Fruit fly (Drosophila melanogaster): ENCODE results near the gene CG14258.

The CG14258 gene

DNA sequence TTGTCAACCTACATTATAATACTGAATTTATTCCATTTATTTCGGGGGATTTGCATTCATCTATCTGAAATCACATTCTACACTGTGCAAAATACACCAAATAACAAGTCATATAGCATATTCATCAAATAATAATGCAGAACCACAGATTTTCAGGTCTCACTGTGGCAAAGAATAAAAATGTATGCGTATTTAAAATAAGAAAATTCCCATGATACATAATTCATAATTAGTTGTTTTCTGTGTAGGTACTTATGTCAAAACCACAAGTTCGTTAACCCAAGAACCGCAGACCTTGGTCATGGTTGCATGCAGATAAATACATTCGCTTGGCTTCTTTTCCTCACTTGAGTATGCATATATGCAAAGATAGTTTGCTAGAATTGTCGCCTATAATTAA, 680 bp upstream of the CG14258 start (continued):
- TF ChIP-seq CG10631 (GFP tag; optimal IDR thresholded peaks at IDR 0.05) (peak; percentile 32), CG7368 (GFP tag; optimal IDR thresholded peaks at IDR 0.05) (no peak), CG11762 (GFP tag; optimal IDR thresholded peaks at IDR 0.05; ENCODE audit: insufficient read depth) (no peak), net (GFP tag; optimal IDR thresholded peaks at IDR 0.05) (peak; percentile 5), eg (GFP tag; IDR thresholded peaks at IDR 0.05) (peak; percentile 53; the same call in 2 of the 3 replicates), Lpt (GFP tag; optimal IDR thresholded peaks at IDR 0.05) (no peak), CG31627 (GFP tag; optimal IDR thresholded peaks at IDR 0.05) (peak; percentile 18), salr (GFP tag; optimal IDR thresholded peaks at IDR 0.05) (no peak), dsx (GFP tag; optimal IDR thresholded peaks at IDR 0.05; ENCODE audit: poor library complexity, severe bottlenecking) (peak; percentile 20), Sox15 (GFP tag; optimal IDR thresholded peaks at IDR 0.05) (no peak), CG34406 (GFP tag; optimal IDR thresholded peaks at IDR 0.05) (no peak), fkh (GFP tag; optimal IDR thresholded peaks at IDR 0.05) (no peak), esn (GFP tag; optimal IDR thresholded peaks at IDR 0.05) (no peak), CG9139 (GFP tag; optimal IDR thresholded peaks at IDR 0.05) (no peak), Met (GFP tag; optimal IDR thresholded peaks at IDR 0.05) (peak; percentile 31), CG16779 (tag; optimal IDR thresholded peaks at IDR 0.05) (no peak), fd85E (GFP tag; optimal IDR thresholded peaks at IDR 0.05) (no peak), CG8632 (GFP tag; optimal IDR thresholded peaks at IDR 0.05) (no peak), CG4318 (GFP tag; optimal IDR thresholded peaks at IDR 0.05) (no peak), pdm3 (GFP tag; optimal IDR thresholded peaks at IDR 0.05) (peak; percentile 25), dac (GFP tag; optimal IDR thresholded peaks at IDR 0.05) (no peak), Hr4 (GFP tag; optimal IDR thresholded peaks at IDR 0.05) (peak; percentile 36), topi (GFP tag; optimal IDR thresholded peaks at IDR 0.05) (peak; percentile 30), lz (GFP tag; optimal IDR thresholded peaks at IDR 0.05) (peak; percentile 1), CG6163 (GFP tag; IDR thresholded peaks at IDR 0.05) (peak; percentile 79), CG1621 (tag; optimal IDR thresholded peaks at IDR 0.05) (peak; percentile 22), Eip93F (GFP tag; optimal IDR thresholded peaks at IDR 0.05) (no peak), Blimp-1 (GFP tag; optimal IDR thresholded peaks at IDR 0.05) (no peak), svp (GFP tag) (peak; percentile 68), acj6 (GFP tag; optimal IDR thresholded peaks at IDR 0.05) (peak; percentile 39), CG11294 (GFP tag; IDR thresholded peaks at IDR 0.05) (no peak), Eip78C (GFP tag) (peak; percentile 62), CG10669 (GFP tag; optimal IDR thresholded peaks at IDR 0.05) (peak; percentile 35), Hr38 (GFP tag; optimal IDR thresholded peaks at IDR 0.05) (no peak)

DNA sequence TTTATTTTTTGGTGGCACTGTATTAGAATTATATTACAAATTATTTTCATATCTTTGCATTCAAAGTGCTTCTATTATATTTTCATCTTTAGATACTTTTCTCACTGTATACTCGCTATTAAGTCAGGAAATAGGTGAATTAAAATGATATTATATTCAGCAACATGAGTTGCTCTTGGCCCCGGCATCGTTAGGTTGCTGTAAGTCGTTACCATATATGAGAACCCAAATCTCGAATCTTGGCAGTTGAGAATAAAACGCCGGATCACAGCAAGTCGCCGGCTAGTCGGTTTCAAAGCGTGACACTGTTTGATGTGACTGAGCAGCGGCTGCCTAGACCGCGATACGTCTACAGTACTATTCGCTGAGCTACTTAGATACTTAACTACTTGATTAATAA, 1.3 kb downstream of the CG14258 start, which contains the start of gene CG14259:
Gene CG14259, plus strand, starts transcription at position 301 of the 400 bp plus-strand sequence.
- no peak for TF ChIP-seq pdm3 (GFP tag; optimal IDR thresholded peaks at IDR 0.05)
- TF ChIP-seq CG6854 (GFP tag; optimal IDR thresholded peaks at IDR 0.05): no peak
- TF ChIP-seq fkh (GFP tag; optimal IDR thresholded peaks at IDR 0.05): no peak
- TF ChIP-seq CG7368 (GFP tag; optimal IDR thresholded peaks at IDR 0.05): no peak
- no peak for TF ChIP-seq CG16779 (tag; optimal IDR thresholded peaks at IDR 0.05)
- TF ChIP-seq salr (GFP tag; optimal IDR thresholded peaks at IDR 0.05): no peak
- no peak for TF ChIP-seq Eip78C (GFP tag)
- no peak for TF ChIP-seq Hr38 (GFP tag; optimal IDR thresholded peaks at IDR 0.05)

DNA sequence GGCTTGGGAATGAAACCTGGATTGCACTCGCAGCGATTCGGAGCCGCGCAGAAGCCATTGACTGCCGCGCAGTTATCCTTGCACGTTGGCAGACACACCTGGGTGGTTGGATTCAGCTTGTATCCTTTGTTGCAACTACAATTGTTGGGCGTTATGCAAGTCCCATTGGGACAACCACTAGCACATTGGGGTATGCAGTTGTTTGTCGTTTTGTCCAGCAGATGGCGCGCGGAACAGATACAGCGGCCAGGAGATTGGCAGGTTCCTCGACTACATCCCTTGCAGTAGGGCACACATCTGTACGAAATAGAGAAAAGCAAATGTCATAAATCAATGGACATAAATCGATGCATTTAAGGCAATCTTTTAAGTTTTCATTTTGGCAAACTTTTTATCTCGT, 5.7 kb downstream of the CG14258 start:
- no peak for TF ChIP-seq fd85E (GFP tag; optimal IDR thresholded peaks at IDR 0.05)
- TF ChIP-seq CG11902 (GFP tag; optimal IDR thresholded peaks at IDR 0.05): no peak
- no peak for TF ChIP-seq CG6163 (GFP tag; IDR thresholded peaks at IDR 0.05)
- no peak for TF ChIP-seq CG15336 (GFP tag; IDR thresholded peaks at IDR 0.05)
- TF ChIP-seq CG8632 (GFP tag; optimal IDR thresholded peaks at IDR 0.05): no peak
- TF ChIP-seq fd59A (GFP tag; optimal IDR thresholded peaks at IDR 0.05): no peak
- no peak for TF ChIP-seq CG6276 (GFP tag; optimal IDR thresholded peaks at IDR 0.05)
